Fruit fly (Drosophila melanogaster) whole organism, prepupa: Measurements from ENCODE around the gene CG42673.

Experiments
- CG10669 ChIP-seq: fragments of 200-800 bp; sonication (Bioruptor generic); optimal IDR thresholded peaks from 3 replicates; lab custom pipeline; 2018; ENCODE audit warnings: missing biosample characterization, mild to moderate bottlenecking, missing genetic modification characterization, moderate library complexity
- CG1621 ChIP-seq: fragments of 200-800 bp; sonication (Bioruptor generic); optimal IDR thresholded peaks from 3 replicates; lab custom pipeline; 2018; ENCODE audit warnings: missing biosample characterization, mild to moderate bottlenecking, missing genetic modification characterization
- CG31627 ChIP-seq: fragments of 200-800 bp; sonication (Bioruptor generic); optimal IDR thresholded peaks from 3 replicates; lab custom pipeline; 2016; ENCODE audit warnings: missing biosample characterization, missing genetic modification characterization
- CG32006 ChIP-seq: fragments of 200-800 bp; sonication (Bioruptor generic); optimal IDR thresholded peaks from 3 replicates; lab custom pipeline; 2017; ENCODE audit warnings: missing biosample characterization, mild to moderate bottlenecking, missing genetic modification characterization
- CG34406 ChIP-seq: fragments of 200-800 bp; sonication (Bioruptor generic); optimal IDR thresholded peaks from 3 replicates; lab custom pipeline; 2016; ENCODE audit warnings: missing biosample characterization, missing genetic modification characterization
- CG6854 ChIP-seq: fragments of 200-800 bp; sonication (Bioruptor generic); optimal IDR thresholded peaks from 2 replicates; lab custom pipeline; 2017; ENCODE audit warnings: missing biosample characterization, mild to moderate bottlenecking, missing genetic modification characterization
- CG7368 ChIP-seq: fragments of 200-800 bp; sonication (Bioruptor generic); optimal IDR thresholded peaks from 3 replicates; lab custom pipeline; 2016; ENCODE audit warnings: missing biosample characterization, missing genetic modification characterization
- CG8319 ChIP-seq: fragments of 200-800 bp; sonication (Bioruptor generic); optimal IDR thresholded peaks from 3 replicates; lab custom pipeline; 2016; ENCODE audit warnings: missing biosample characterization, missing genetic modification characterization
- fkh ChIP-seq: fragments of 200-800 bp; sonication (Bioruptor generic); optimal IDR thresholded peaks from 3 replicates; lab custom pipeline; 2017; ENCODE audit warnings: missing biosample characterization, mild to moderate bottlenecking, missing genetic modification characterization, moderate library complexity
- svp ChIP-seq: fragments of 200-800 bp; sonication (Bioruptor generic); peaks from one replicate; lab custom pipeline; 2016; ENCODE audit warnings: missing biosample characterization, missing genetic modification characterization

DNA sequence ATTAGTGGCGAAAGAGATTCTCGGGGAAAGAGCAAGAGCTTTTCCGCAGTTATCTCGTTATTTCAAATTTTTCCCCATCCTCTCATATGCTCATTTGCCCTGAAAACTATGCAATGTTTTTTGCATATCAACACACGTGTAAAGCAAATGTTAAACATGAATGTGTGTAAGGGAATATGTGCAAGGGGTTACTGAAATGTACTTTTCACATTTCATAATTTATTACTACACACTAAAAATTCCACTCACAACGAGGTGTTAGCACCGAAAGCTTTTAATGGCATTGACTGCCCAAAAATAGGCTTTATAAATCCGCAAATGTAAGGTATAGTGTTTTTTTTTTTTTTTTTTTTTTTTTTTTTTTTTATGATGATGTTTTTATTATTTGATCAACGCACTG is 24.6 kb downstream of the CG42673 start:
- TF ChIP-seq CG34406 (GFP tag; lab: Kevin White, UChicago) (no peak), CG32006 (no peak), fkh (GFP tag; lab: Kevin White, UChicago) (no peak), CG1621 (no peak), svp (no peak), CG7368 (GFP tag; lab: Kevin White, UChicago) (no peak), CG8319 (GFP tag; lab: Kevin White, UChicago) (no peak), CG31627 (GFP tag; lab: Kevin White, UChicago) (no peak), CG10669 (GFP tag; lab: Kevin White, UChicago) (no peak), CG6854 (no peak)
